Fruit fly (Drosophila melanogaster): ENCODE data around the gene AIF.

AIF gene

dm6 chr2L:2198613-2199432, 47.3 kb downstream of the AIF start (continued):
- peak; percentile 90 for TF ChIP-seq CG9139 (GFP tag; optimal IDR thresholded peaks at IDR 0.05)
- peak; percentile 98 for TF ChIP-seq Hr4 (GFP tag; optimal IDR thresholded peaks at IDR 0.05)
- peak; percentile 99 for TF ChIP-seq cyc (GFP tag; optimal IDR thresholded peaks at IDR 0.05)
- TF ChIP-seq Sox102F (GFP tag; optimal IDR thresholded peaks at IDR 0.05) = peak; percentile 99
- TF ChIP-seq Ets96B (tag; optimal IDR thresholded peaks at IDR 0.05) = peak; percentile 97
- peak; percentile 98 for TF ChIP-seq Ets21C (GFP tag; optimal IDR thresholded peaks at IDR 0.05)
- TF ChIP-seq net (GFP tag; optimal IDR thresholded peaks at IDR 0.05) = peak; percentile 97
- peak; percentile 99 for TF ChIP-seq svp (GFP tag)
- peak; percentile 99 for TF ChIP-seq esn (GFP tag; optimal IDR thresholded peaks at IDR 0.05)
- TF ChIP-seq Blimp-1 (GFP tag; optimal IDR thresholded peaks at IDR 0.05) = peak; percentile 90
- peak; percentile 92 for TF ChIP-seq fd85E (GFP tag; optimal IDR thresholded peaks at IDR 0.05)
- peak; percentile 99 for TF ChIP-seq Met (GFP tag; optimal IDR thresholded peaks at IDR 0.05)
- peak; percentile 99 for TF ChIP-seq Eip78C (GFP tag)
- TF ChIP-seq CG4318 (GFP tag; optimal IDR thresholded peaks at IDR 0.05) = peak; percentile 95
- peak; percentile 97 for TF ChIP-seq Lpt (GFP tag; optimal IDR thresholded peaks at IDR 0.05)
- TF ChIP-seq eg (GFP tag; IDR thresholded peaks at IDR 0.05) = no peak
- no peak for TF ChIP-seq Gug (GFP tag; IDR thresholded peaks at IDR 0.05)
- peak; percentile 94 to 98 for TF ChIP-seq salr (GFP tag; optimal IDR thresholded peaks at IDR 0.05)
- peak; percentile 99 for TF ChIP-seq pdm3 (GFP tag; optimal IDR thresholded peaks at IDR 0.05)
- TF ChIP-seq CG6854 (GFP tag; optimal IDR thresholded peaks at IDR 0.05) = peak; percentile 95
- TF ChIP-seq Sox15 (GFP tag; optimal IDR thresholded peaks at IDR 0.05) = peak; percentile 98
- TF ChIP-seq OdsH (GFP tag; optimal IDR thresholded peaks at IDR 0.05) = peak; percentile 98
- TF ChIP-seq Eip93F (GFP tag; optimal IDR thresholded peaks at IDR 0.05) = no peak
- peak; percentile 94 for TF ChIP-seq CG6808 (GFP tag; optimal IDR thresholded peaks at IDR 0.05)
- peak; percentile 99 for TF ChIP-seq topi (GFP tag; optimal IDR thresholded peaks at IDR 0.05)
- peak; percentile 98 for TF ChIP-seq CG6792 (GFP tag; optimal IDR thresholded peaks at IDR 0.05)
- TF ChIP-seq CG8119 (GFP tag; IDR thresholded peaks at IDR 0.05) = no peak
- no peak for TF ChIP-seq CG11294 (GFP tag; IDR thresholded peaks at IDR 0.05)
- TF ChIP-seq spab (GFP tag; optimal IDR thresholded peaks at IDR 0.05) = peak; percentile 96
- TF ChIP-seq CG8319 (GFP tag; optimal IDR thresholded peaks at IDR 0.05) = peak; percentile 98
- peak; percentile 97 for TF ChIP-seq CG3032 (tag; optimal IDR thresholded peaks at IDR 0.05)
- TF ChIP-seq CG16779 (tag; optimal IDR thresholded peaks at IDR 0.05) = peak; percentile 94
- TF ChIP-seq CG6163 (GFP tag; IDR thresholded peaks at IDR 0.05) = no peak

- TF ChIP-seq Sox102F (GFP tag; optimal IDR thresholded peaks at IDR 0.05) (no peak), lz (GFP tag; optimal IDR thresholded peaks at IDR 0.05) (no peak), dsx (GFP tag; optimal IDR thresholded peaks at IDR 0.05; ENCODE audit: poor library complexity, severe bottlenecking) (no peak), CG7368 (GFP tag; optimal IDR thresholded peaks at IDR 0.05) (no peak), CG31627 (GFP tag; optimal IDR thresholded peaks at IDR 0.05) (no peak), salr (GFP tag; optimal IDR thresholded peaks at IDR 0.05) (no peak), CG6276 (GFP tag; optimal IDR thresholded peaks at IDR 0.05) (no peak)
These were observed 47.9 kb downstream of the AIF start for dm6 chr2L:2199433-2199796.
